Fruit fly (Drosophila melanogaster) whole organism, embryonic: Measurements from ENCODE around the gene Sas-4.
A peak's percentile ranks its signal among the peaks of the same experiment; 100 is the strongest.

ENCODE experiments used
- Blimp-1 ChIP-seq: fragments of 200-800 bp; sonication (Bioruptor generic); optimal IDR thresholded peaks from 3 replicates; lab custom pipeline; 2018; ENCODE audit warnings: missing biosample characterization, missing genetic modification characterization, mild to moderate bottlenecking, moderate library complexity, missing genetic modification reagents
- CG10274 ChIP-seq: fragments of 200-800 bp; sonication (Bioruptor generic); optimal IDR thresholded peaks from 3 replicates; lab custom pipeline; 2017; ENCODE audit warnings: missing biosample characterization, mild to moderate bottlenecking, missing genetic modification characterization
- CG11247 ChIP-seq: fragments of 200-800 bp; sonication (Bioruptor generic); IDR thresholded peaks from 2 replicates; pipeline ENCODE4 v1.3.6; 2022; ENCODE audit warnings: missing biosample characterization, missing genetic modification characterization
- CG11456 ChIP-seq: fragments of 200-800 bp; sonication (Bioruptor generic); IDR thresholded peaks from 3 replicates; pipeline ENCODE4 v1.3.6; 2022; ENCODE audit warnings: missing biosample characterization, missing genetic modification characterization
- CG11696 ChIP-seq: fragments of 200-800 bp; sonication (Bioruptor generic); IDR thresholded peaks from 2 replicates; pipeline ENCODE4 v1.3.6; 2022; ENCODE audit warnings: missing biosample characterization, missing genetic modification characterization
- CG12769 ChIP-seq: fragments of 200-800 bp; sonication (Bioruptor generic); optimal IDR thresholded peaks from 2 replicates; lab custom pipeline; 2019; ENCODE audit warnings: missing biosample characterization, mild to moderate bottlenecking, missing genetic modification characterization, moderate library complexity
- CG14014 ChIP-seq: fragments of 200-800 bp; sonication (Bioruptor generic); IDR thresholded peaks from 2 replicates; pipeline ENCODE4 v1.3.6; 2022; ENCODE audit warnings: missing biosample characterization, missing genetic modification characterization
- CG17385 ChIP-seq: fragments of 200-800 bp; sonication (Bioruptor generic); optimal IDR thresholded peaks from 3 replicates; lab custom pipeline; 2018; ENCODE audit warnings: missing biosample characterization, mild to moderate bottlenecking, missing genetic modification characterization
- CG17612 ChIP-seq: fragments of 200-800 bp; sonication (Bioruptor generic); IDR thresholded peaks from 2 replicates; pipeline ENCODE4 v1.3.6; 2022; ENCODE audit warnings: missing biosample characterization, missing genetic modification characterization
- CG3163 ChIP-seq: fragments of 200-800 bp; sonication (Bioruptor generic); optimal IDR thresholded peaks from 3 replicates; lab custom pipeline; 2016; ENCODE audit warnings: missing biosample characterization, missing genetic modification characterization
- CG4328 ChIP-seq: fragments of 200-800 bp; sonication (Bioruptor generic); optimal IDR thresholded peaks from 3 replicates; lab custom pipeline; 2017; ENCODE audit warnings: missing biosample characterization, missing genetic modification reagents, missing genetic modification characterization
- CG4360 ChIP-seq: fragments of 200-800 bp; sonication (Bioruptor generic); IDR thresholded peaks from 2 replicates; pipeline ENCODE4 v1.3.6; 2022; ENCODE audit warnings: missing biosample characterization, missing genetic modification characterization
- CG6254 ChIP-seq: fragments of 200-800 bp; sonication (Bioruptor generic); optimal IDR thresholded peaks from 3 replicates; lab custom pipeline; 2017; ENCODE audit warnings: mild to moderate bottlenecking, missing biosample characterization, missing genetic modification reagents, missing genetic modification characterization
- CG6272 ChIP-seq: fragments of 200-800 bp; sonication (Bioruptor generic); IDR thresholded peaks from 2 replicates; pipeline ENCODE4 v1.3.6; 2022; ENCODE audit warnings: missing biosample characterization, missing genetic modification characterization
- CG7556 ChIP-seq: fragments of 200-800 bp; sonication (Bioruptor generic); optimal IDR thresholded peaks from 2 replicates; lab custom pipeline; 2017; ENCODE audit warnings: missing biosample characterization, mild to moderate bottlenecking, missing genetic modification characterization
- CG8290 ChIP-seq, 3 experiments: fragments of 200-800 bp; sonication (Bioruptor generic); optimal IDR thresholded peaks; 2 replicates each; lab custom pipeline; 2016 to 2019; ENCODE audit warnings: missing biosample characterization in 3 of 3, missing genetic modification characterization in 3 of 3, mild to moderate bottlenecking in 2 of 3, moderate library complexity in 1 of 3
- CG8359 ChIP-seq: fragments of 200-800 bp; sonication (Bioruptor generic); optimal IDR thresholded peaks from 2 replicates; lab custom pipeline; 2017; ENCODE audit warnings: missing biosample characterization, mild to moderate bottlenecking, missing genetic modification characterization, borderline replicate concordance
- CG8388 ChIP-seq: fragments of 200-800 bp; sonication (Bioruptor generic); optimal IDR thresholded peaks from 2 replicates; lab custom pipeline; 2019; ENCODE audit warnings: missing biosample characterization, mild to moderate bottlenecking, missing genetic modification characterization, moderate library complexity
- CrebB ChIP-seq: fragments of 200-800 bp; sonication (Bioruptor generic); optimal IDR thresholded peaks from 3 replicates; lab custom pipeline; 2018; ENCODE audit warnings: missing biosample characterization, mild to moderate bottlenecking, missing genetic modification characterization
- D ChIP-seq, 2 experiments: fragments of 200-800 bp in 1 of 2; fragments of >200 bp in 1 of 2; sonication (Bioruptor generic) in 1 of 2; optimal IDR thresholded peaks; 2 replicates in 1 of 2; 3 replicates in 1 of 2; lab custom pipeline; 2017; ENCODE audit warnings: mild to moderate bottlenecking in 1 of 2, missing biosample characterization in 1 of 2, missing genetic modification characterization in 1 of 2, missing genetic modification reagents in 1 of 2
- Dbx ChIP-seq: fragments of 200-800 bp; sonication (Bioruptor generic); IDR thresholded peaks from 3 replicates; pipeline ENCODE4 v1.3.6; 2022; ENCODE audit warnings: missing biosample characterization, missing genetic modification characterization
- Deaf1 ChIP-seq: fragments of 200-800 bp; optimal IDR thresholded peaks from 3 replicates; lab custom pipeline; 2019; ENCODE audit warnings: missing biosample characterization, mild to moderate bottlenecking, missing genetic modification characterization, moderate library complexity
- Hey ChIP-seq: fragments of 200-800 bp; sonication (Bioruptor generic); optimal IDR thresholded peaks from 3 replicates; lab custom pipeline; 2018; ENCODE audit warnings: missing biosample characterization, mild to moderate bottlenecking, missing genetic modification characterization
- Hmr ChIP-seq: fragments of 200-800 bp; sonication (Bioruptor generic); optimal IDR thresholded peaks from 3 replicates; lab custom pipeline; 2017; ENCODE audit warnings: mild to moderate bottlenecking, missing biosample characterization, missing genetic modification reagents, missing genetic modification characterization
- Hr51 ChIP-seq, 2 experiments: fragments of 200-800 bp; sonication (Bioruptor generic); optimal IDR thresholded peaks; 2 replicates in 1 of 2; 3 replicates in 1 of 2; lab custom pipeline; 2016 to 2018; ENCODE audit warnings: missing biosample characterization in 2 of 2, missing genetic modification characterization in 2 of 2, mild to moderate bottlenecking in 1 of 2, moderate library complexity in 1 of 2
- MESR4 ChIP-seq: fragments of 200-800 bp; sonication (Bioruptor generic); optimal IDR thresholded peaks from 2 replicates; lab custom pipeline; 2018; ENCODE audit warnings: missing biosample characterization, mild to moderate bottlenecking, missing genetic modification characterization, moderate library complexity
- Mad ChIP-seq: fragments of 200-800 bp; sonication (Bioruptor generic); optimal IDR thresholded peaks from 2 replicates; lab custom pipeline; 2016; ENCODE audit warnings: missing biosample characterization, missing genetic modification characterization
- Pdp1 ChIP-seq, 2 experiments: fragments of 200-800 bp; sonication (Bioruptor generic); optimal IDR thresholded peaks; 3 replicates each; lab custom pipeline; 2016; ENCODE audit warnings: missing biosample characterization in 2 of 2, missing genetic modification characterization in 2 of 2, mild to moderate bottlenecking in 1 of 2, moderate library complexity in 1 of 2
- Rx ChIP-seq: fragments of 200-800 bp; sonication (Bioruptor generic); IDR thresholded peaks from 2 replicates; pipeline ENCODE4 v1.3.6; 2022; ENCODE audit warnings: missing biosample characterization, missing genetic modification characterization
- ab ChIP-seq: fragments of 200-800 bp; sonication (Bioruptor generic); optimal IDR thresholded peaks from 2 replicates; lab custom pipeline; 2016; ENCODE audit warnings: missing biosample characterization, missing genetic modification characterization
- amos ChIP-seq: fragments of 200-800 bp; sonication (Bioruptor generic); IDR thresholded peaks from 2 replicates; pipeline ENCODE4 v1.3.6; 2022; ENCODE audit warnings: missing biosample characterization, missing genetic modification characterization; ENCODE audit not compliant: partially characterized antibody
- aop ChIP-seq: fragments of 200-800 bp; sonication (Bioruptor generic); IDR thresholded peaks from 2 replicates; pipeline ENCODE4 v1.3.6; 2022; ENCODE audit warnings: missing biosample characterization, missing genetic modification characterization
- bowl ChIP-seq: fragments of 200-800 bp; sonication (Bioruptor generic); IDR thresholded peaks from 2 replicates; pipeline ENCODE4 v1.3.6; 2022; ENCODE audit warnings: missing biosample characterization, missing genetic modification characterization
- cad ChIP-seq: fragments of >200 bp; optimal IDR thresholded peaks from 2 replicates; lab custom pipeline; 2017; ENCODE audit warnings: missing biosample characterization, missing genetic modification characterization
- cato ChIP-seq: fragments of 200-800 bp; sonication (Bioruptor generic); optimal IDR thresholded peaks from 2 replicates; lab custom pipeline; 2016; ENCODE audit warnings: missing biosample characterization, missing genetic modification characterization, borderline replicate concordance
- cg ChIP-seq: fragments of 200-800 bp; sonication (Bioruptor generic); optimal IDR thresholded peaks from 3 replicates; lab custom pipeline; 2019; ENCODE audit warnings: missing biosample characterization, mild to moderate bottlenecking, missing genetic modification characterization, moderate library complexity
- cwo ChIP-seq: fragments of 200-800 bp; sonication (Bioruptor generic); optimal IDR thresholded peaks from 3 replicates; lab custom pipeline; 2017; ENCODE audit warnings: missing biosample characterization, missing genetic modification characterization, mild to moderate bottlenecking, moderate library complexity, missing genetic modification reagents
- gt ChIP-seq: fragments of 200-800 bp; sonication (Bioruptor generic); IDR thresholded peaks from 2 replicates; pipeline ENCODE4 v1.3.6; 2022; ENCODE audit warnings: missing biosample characterization, missing genetic modification characterization
- kni ChIP-seq: fragments of 200-800 bp; sonication (Bioruptor generic); optimal IDR thresholded peaks from 3 replicates; lab custom pipeline; 2017; ENCODE audit warnings: mild to moderate bottlenecking, missing biosample characterization, missing genetic modification reagents, missing genetic modification characterization
- mld ChIP-seq: fragments of 200-800 bp; sonication (Bioruptor generic); IDR thresholded peaks from 3 replicates; pipeline ENCODE4 v1.3.6; 2022; ENCODE audit warnings: missing biosample characterization, missing genetic modification characterization; ENCODE audit not compliant: partially characterized antibody
- nerfin-1 ChIP-seq: fragments of 200-800 bp; sonication (Bioruptor generic); optimal IDR thresholded peaks from 3 replicates; lab custom pipeline; 2019; ENCODE audit warnings: missing biosample characterization, mild to moderate bottlenecking, missing genetic modification characterization, moderate library complexity
- pros ChIP-seq: fragments of 200-800 bp; sonication (Bioruptor generic); optimal IDR thresholded peaks from 3 replicates; lab custom pipeline; 2019; ENCODE audit warnings: missing biosample characterization, mild to moderate bottlenecking, missing genetic modification characterization, moderate library complexity
- sens ChIP-seq: fragments of 200-800 bp; sonication (Bioruptor generic); peaks from one replicate; lab custom pipeline; 2016; ENCODE audit warnings: missing biosample characterization, missing genetic modification characterization
- slp2 ChIP-seq: fragments of 200-800 bp; sonication (Bioruptor generic); optimal IDR thresholded peaks from 2 replicates; lab custom pipeline; 2016; ENCODE audit warnings: missing biosample characterization, missing genetic modification characterization
- tll ChIP-seq, 2 experiments: fragments of 200-800 bp in 1 of 2; fragments of >200 bp in 1 of 2; sonication (Bioruptor generic) in 1 of 2; optimal IDR thresholded peaks; 2 replicates each; lab custom pipeline; 2017 to 2019; ENCODE audit warnings: missing biosample characterization in 2 of 2, missing genetic modification characterization in 2 of 2, mild to moderate bottlenecking in 1 of 2, moderate library complexity in 1 of 2
- unpg ChIP-seq: fragments of 200-800 bp; sonication (Bioruptor generic); optimal IDR thresholded peaks from 3 replicates; lab custom pipeline; 2018; ENCODE audit warnings: missing biosample characterization, mild to moderate bottlenecking, missing genetic modification characterization, moderate library complexity
- z ChIP-seq: fragments of 200-800 bp; sonication (Bioruptor generic); IDR thresholded peaks from 3 replicates; pipeline ENCODE4 v1.3.6; 2022; ENCODE audit warnings: missing biosample characterization, missing genetic modification characterization
- zfh1 ChIP-seq: fragments of 200-800 bp; sonication (Bioruptor generic); IDR thresholded peaks from 3 replicates; pipeline ENCODE4 v1.3.6; 2022; ENCODE audit warnings: missing biosample characterization, missing genetic modification characterization

Sas-4 gene

dm6 chr3R:7111206-7111858, 39.8 kb upstream of the Sas-4 start:
- peak; percentile 44 for TF ChIP-seq pros
- TF ChIP-seq D (optimal IDR thresholded peaks at IDR 0.05; lab: Kevin White, UChicago) = peak; percentile 41
- TF ChIP-seq D (GFP tag; optimal IDR thresholded peaks at IDR 0.05; lab: Kevin White, UChicago) = no peak
- peak; percentile 30 for TF ChIP-seq sens (GFP tag; lab: Kevin White, UChicago)
- TF ChIP-seq CG14014 = no peak
- TF ChIP-seq Blimp-1 (GFP tag; lab: Kevin White, UChicago) = no peak
- no peak for TF ChIP-seq Hmr (GFP tag; lab: Kevin White, UChicago)
- peak; percentile 72 for TF ChIP-seq Hey
- peak; percentile 63 for TF ChIP-seq CG4360 (GFP tag; lab: Robert Waterston, UW)
- TF ChIP-seq kni (GFP tag; lab: Kevin White, UChicago) = peak; percentile 5
- TF ChIP-seq CG17612 (GFP tag; lab: Robert Waterston, UW) = no peak
- TF ChIP-seq cad (GFP tag; lab: Kevin White, UChicago) = peak; percentile 96
- peak in 1 of 2 experiments; percentile 98 for TF ChIP-seq tll (GFP tag; optimal IDR thresholded peaks at IDR 0.05; lab: Kevin White, UChicago)
- TF ChIP-seq CG11456 = no peak
- TF ChIP-seq CG8388 = no peak
- peak; percentile 63 for TF ChIP-seq nerfin-1 (tag; lab: Kevin White, UChicago)
- no peak for TF ChIP-seq Mad (GFP tag; lab: Kevin White, UChicago)
- TF ChIP-seq CG6254 = peak; percentile 27
- no peak for TF ChIP-seq ab (GFP tag; lab: Kevin White, UChicago)
- no peak for TF ChIP-seq CG10274
- no peak for TF ChIP-seq CG6272 (GFP tag; lab: Robert Waterston, UW)
- no peak for TF ChIP-seq CG8359 (GFP tag; lab: Kevin White, UChicago)
- TF ChIP-seq CG17385 (GFP tag; lab: Kevin White, UChicago) = no peak
- no peak for TF ChIP-seq gt (GFP tag; lab: Robert Waterston, UW)

dm6 chr3R:7112977-7113376, 38.2 kb upstream of the Sas-4 start:
- TF ChIP-seq aop (GFP tag; lab: Robert Waterston, UW) (no peak), MESR4 (no peak), CG3163 (GFP tag; lab: Kevin White, UChicago) (no peak), CG4328 (no peak), Rx (GFP tag; lab: Robert Waterston, UW) (no peak), CG11456 (no peak), cg (GFP tag; lab: Kevin White, UChicago) (peak; percentile 35), CG11696 (GFP tag; lab: Robert Waterston, UW) (no peak), cato (GFP tag; lab: Kevin White, UChicago) (no peak), zfh1 (GFP tag; lab: Robert Waterston, UW) (no peak), bowl (GFP tag; lab: Robert Waterston, UW) (no peak), cwo (GFP tag; lab: Kevin White, UChicago) (peak; percentile 5), mld (GFP tag; lab: Robert Waterston, UW) (no peak), CG12769 (tag; lab: Kevin White, UChicago) (peak; percentile 82), slp2 (GFP tag; lab: Kevin White, UChicago) (no peak), CG8290 (GFP tag; optimal IDR thresholded peaks at IDR 0.05; lab: Kevin White, UChicago) (no peak), CG8290 (tag; optimal IDR thresholded peaks at IDR 0.05; lab: Kevin White, UChicago) (no peak), Hr51 (GFP tag; optimal IDR thresholded peaks at IDR 0.05; lab: Kevin White, UChicago) (no peak), Pdp1 (GFP tag; optimal IDR thresholded peaks at IDR 0.05; lab: Kevin White, UChicago) (peak in 1 of 2 experiments; percentile 75), CG7556 (GFP tag; lab: Kevin White, UChicago) (no peak), amos (GFP tag; lab: Robert Waterston, UW) (no peak), CrebB (tag; lab: Kevin White, UChicago) (no peak), CG11247 (no peak), unpg (GFP tag; lab: Kevin White, UChicago) (no peak), Dbx (GFP tag; lab: Robert Waterston, UW) (no peak), z (GFP tag; lab: Robert Waterston, UW) (peak; percentile 72; the same call in 2 of the 3 replicates), Deaf1 (tag; lab: Kevin White, UChicago) (peak; percentile 47)
